Fruit fly (Drosophila melanogaster): ENCODE measurements around the gene CG4511.

Gene CG4511

DNA sequence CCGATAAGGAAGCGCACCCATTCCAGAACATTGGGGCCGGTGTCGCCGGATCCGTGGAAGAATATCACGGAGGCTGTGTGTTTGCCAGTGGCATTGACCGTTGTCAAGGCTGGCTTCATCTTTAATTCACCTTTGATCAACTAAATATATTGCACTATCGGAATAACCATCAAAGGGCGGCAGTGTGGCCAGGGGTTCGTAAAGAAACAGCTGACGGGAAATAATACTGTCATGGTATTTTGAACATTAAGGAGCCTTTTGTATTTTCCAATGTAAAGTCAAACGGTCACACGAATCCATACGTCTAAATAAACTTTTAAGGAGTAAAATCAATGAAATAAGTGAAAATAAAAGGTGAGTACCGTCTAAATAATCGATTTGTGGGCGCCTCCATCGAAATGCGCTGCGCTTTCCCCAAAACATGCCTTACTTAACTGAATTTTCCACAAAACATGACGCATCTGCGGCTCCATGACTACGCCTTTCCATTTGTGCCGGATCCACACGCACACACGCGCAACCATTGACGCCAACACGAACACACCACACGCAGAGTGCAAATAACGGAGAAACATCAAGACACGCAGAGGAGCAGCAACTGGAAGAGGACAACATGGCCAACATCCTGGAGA lies at the start of gene CG4511, which contains the start of gene CG6567 (continued):
- TF ChIP-seq HmgZ (tag; optimal IDR thresholded peaks at IDR 0.05) (peak; percentile 12), Rx (GFP tag; IDR thresholded peaks at IDR 0.05) (no peak), B-H2 (GFP tag; optimal IDR thresholded peaks at IDR 0.05) (no peak), mam (GFP tag; optimal IDR thresholded peaks at IDR 0.05) (no peak), rib (GFP tag; IDR thresholded peaks at IDR 0.05) (no peak), CG32772 (GFP tag; IDR thresholded peaks at IDR 0.05) (no peak), CG6854 (GFP tag; optimal IDR thresholded peaks at IDR 0.05) (no peak), nau (GFP tag; optimal IDR thresholded peaks at IDR 0.05) (no peak), Gug (GFP tag; IDR thresholded peaks at IDR 0.05) (no peak), Sry-β (GFP tag; optimal IDR thresholded peaks at IDR 0.05) (no peak), Ptx1 (GFP tag; IDR thresholded peaks at IDR 0.05) (no peak), sqz (GFP tag; optimal IDR thresholded peaks at IDR 0.05) (no peak), slp2 (GFP tag; optimal IDR thresholded peaks at IDR 0.05) (no peak), pros (GFP tag; optimal IDR thresholded peaks at IDR 0.05) (no peak), pum (GFP tag; optimal IDR thresholded peaks at IDR 0.05) (no peak), CG2889 (GFP tag; IDR thresholded peaks at IDR 0.05) (no peak), unpg (GFP tag; optimal IDR thresholded peaks at IDR 0.05) (no peak), CG14050 (GFP tag; IDR thresholded peaks at IDR 0.05) (no peak), en (GFP tag; optimal IDR thresholded peaks at IDR 0.05) (no peak), hbn (GFP tag; IDR thresholded peaks at IDR 0.05; ENCODE audit: partially characterized antibody) (no peak), CG10267 (tag; optimal IDR thresholded peaks at IDR 0.05) (peak; percentile 8), CG14710 (tag; optimal IDR thresholded peaks at IDR 0.05) (peak; percentile 31), ken (GFP tag; IDR thresholded peaks at IDR 0.05) (no peak), CG32532 (GFP tag; IDR thresholded peaks at IDR 0.05) (no peak), CG2116 (GFP tag; optimal IDR thresholded peaks at IDR 0.05) (peak; percentile 7), dysf (GFP tag; IDR thresholded peaks at IDR 0.05) (no peak), CG3726 (GFP tag; IDR thresholded peaks at IDR 0.05) (no peak), CG16815 (GFP tag; optimal IDR thresholded peaks at IDR 0.05) (no peak), knrl (GFP tag; IDR thresholded peaks at IDR 0.05; ENCODE audit: partially characterized antibody) (peak; percentile 35; the same call in 1 of the 3 replicates), ara (GFP tag; IDR thresholded peaks at IDR 0.05) (no peak), sima (GFP tag; optimal IDR thresholded peaks at IDR 0.05) (no peak), Ravus (GFP tag; IDR thresholded peaks at IDR 0.05) (no peak), sens-2 (GFP tag; IDR thresholded peaks at IDR 0.05) (no peak), yki (optimal IDR thresholded peaks at IDR 0.05) (no peak), Med (GFP tag) (peak; percentile 80), CG12104 (GFP tag; optimal IDR thresholded peaks at IDR 0.05) (no peak), grn (GFP tag; optimal IDR thresholded peaks at IDR 0.05) (peak; percentile 93), CG32767 (GFP tag; IDR thresholded peaks at IDR 0.05) (no peak), CG8290 (GFP tag; optimal IDR thresholded peaks at IDR 0.05) (no peak), CG8290 (tag; optimal IDR thresholded peaks at IDR 0.05) (no peak), CG8944 (GFP tag; optimal IDR thresholded peaks at IDR 0.05) (no peak), sr (GFP tag; IDR thresholded peaks at IDR 0.05) (no peak; the same call in 2 of the 3 replicates), wor (GFP tag; IDR thresholded peaks at IDR 0.05) (no peak), CG11085 (GFP tag; IDR thresholded peaks at IDR 0.05) (no peak), ac (GFP tag; optimal IDR thresholded peaks at IDR 0.05) (no peak), CkIIα-i1 (GFP tag; IDR thresholded peaks at IDR 0.05) (no peak), CG17361 (GFP tag; IDR thresholded peaks at IDR 0.05) (no peak), Deaf1 (tag; optimal IDR thresholded peaks at IDR 0.05) (no peak), az2 (GFP tag; optimal IDR thresholded peaks at IDR 0.05) (no peak), bigmax (GFP tag; optimal IDR thresholded peaks at IDR 0.05) (no peak), H2.0 (GFP tag; IDR thresholded peaks at IDR 0.05) (no peak), CG30403 (GFP tag; optimal IDR thresholded peaks at IDR 0.05) (no peak), CG9215 (GFP tag; IDR thresholded peaks at IDR 0.05) (no peak)

All from whole organism, embryonic.